Fruit fly (Drosophila melanogaster): ENCODE measurements around the gene CG5866.

- TF ChIP-seq Hmx (GFP tag; optimal IDR thresholded peaks at IDR 0.05), result no peak
- no peak for TF ChIP-seq CG10147 (GFP tag; optimal IDR thresholded peaks at IDR 0.05)
- TF ChIP-seq mirr (GFP tag; optimal IDR thresholded peaks at IDR 0.05), result no peak
- TF ChIP-seq fd3F (GFP tag; optimal IDR thresholded peaks at IDR 0.05), result no peak
- TF ChIP-seq CG30403 (GFP tag; optimal IDR thresholded peaks at IDR 0.05), result no peak
- TF ChIP-seq fd102C (GFP tag; optimal IDR thresholded peaks at IDR 0.05), result no peak
- TF ChIP-seq Fer3 (tag; optimal IDR thresholded peaks at IDR 0.05), result no peak
Observed at dm6 chr3R:17406411-17406810, 9.1 kb upstream of the CG5866 start, which contains the start of the genes CG42824 and CG42798.
